Worm (Caenorhabditis elegans) whole organism, midembryonic: Measurements from ENCODE around the gene aptf-4.

ENCODE experiments used
- T22C8.4 ChIP-seq: fragments of 200-800 bp; sonication (Bioruptor generic); IDR thresholded peaks from 2 replicates; pipeline ENCODE4 v1.3.6; 2022; ENCODE audit warnings: missing genetic modification characterization, missing compliant biosample characterization
- cog-1 ChIP-seq: sonication (generic microtip); optimal IDR thresholded peaks from 2 replicates; lab custom pipeline; 2016; ENCODE audit warnings: missing genetic modification characterization, missing compliant biosample characterization
- klf-2 ChIP-seq: fragments of 200-800 bp; sonication (Bioruptor generic); conservative IDR thresholded peaks from 2 replicates; pipeline ENCODE4 v1.3.6; 2022; ENCODE audit warnings: missing genetic modification reagents, missing genetic modification characterization, missing compliant biosample characterization
- med-1 ChIP-seq: sonication (generic microtip); optimal IDR thresholded peaks from 2 replicates; lab custom pipeline; 2017; ENCODE audit warnings: missing genetic modification characterization, mild to moderate bottlenecking, missing compliant biosample characterization, antibody characterized with exemption, missing genetic modification reagents; ENCODE audit not compliant: insufficient read depth
- tab-1 ChIP-seq: fragments of 200-800 bp; sonication (Bioruptor generic); IDR thresholded peaks from 2 replicates; pipeline ENCODE4 v1.3.6; 2022; ENCODE audit warnings: missing genetic modification characterization, missing compliant biosample characterization
- ztf-23 ChIP-seq: fragments of 200-800 bp; sonication (Bioruptor generic); IDR thresholded peaks from 2 replicates; pipeline ENCODE4 v1.3.6; 2022; ENCODE audit warnings: missing genetic modification reagents, missing genetic modification characterization, missing compliant biosample characterization
- ztf-29 ChIP-seq: fragments of 200-800 bp; sonication (Bioruptor generic); IDR thresholded peaks from 2 replicates; pipeline ENCODE4 v1.3.6; 2022; ENCODE audit warnings: missing genetic modification reagents, missing genetic modification characterization, missing compliant biosample characterization

- TF ChIP-seq med-1 (GFP tag; lab: Kevin White, UChicago) (no peak), klf-2 (no peak), ztf-23 (GFP tag; lab: Robert Waterston, UW) (no peak), cog-1 (no peak), ztf-29 (GFP tag; lab: Robert Waterston, UW) (no peak), T22C8.4 (no peak), tab-1 (GFP tag; lab: Robert Waterston, UW) (no peak)
Observed at ce11 chrII:8612470-8612869, 21.7 kb downstream of the aptf-4 start, which contains the start of gene T22C8.1.
